Worm (Caenorhabditis elegans): Measurements from ENCODE around the gene C39H7.4.

Gene C39H7.4

DNA sequence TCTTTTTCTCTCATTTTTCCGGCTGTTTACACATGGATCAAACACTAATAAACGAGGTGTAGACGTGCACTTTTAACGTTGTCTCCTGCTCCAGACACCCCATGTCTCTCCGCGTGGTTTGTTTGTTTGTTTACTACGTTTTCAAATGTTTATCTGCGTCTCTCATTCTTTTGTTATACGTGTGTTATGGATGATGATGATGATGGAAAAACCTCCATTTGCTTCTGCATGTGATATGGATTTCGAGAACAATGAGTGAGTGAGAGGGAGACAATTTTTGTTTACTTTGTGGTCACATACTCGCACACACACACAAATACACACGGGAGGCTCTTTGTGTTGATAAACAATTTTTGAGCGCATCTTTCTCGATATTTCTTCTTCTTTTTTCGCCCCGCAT lies 9.9 kb downstream of the C39H7.4 start (continued):
- peak; percentile 62 for TF ChIP-seq K12H6.12 (tag; optimal IDR thresholded peaks at IDR 0.05)
- peak; percentile 25; the same call in 1 of the 2 replicates for TF ChIP-seq dox-1 (GFP tag; IDR thresholded peaks at IDR 0.05)
- peak; percentile 46 for TF ChIP-seq pha-4 (tag; optimal IDR thresholded peaks at IDR 0.05)

DNA sequence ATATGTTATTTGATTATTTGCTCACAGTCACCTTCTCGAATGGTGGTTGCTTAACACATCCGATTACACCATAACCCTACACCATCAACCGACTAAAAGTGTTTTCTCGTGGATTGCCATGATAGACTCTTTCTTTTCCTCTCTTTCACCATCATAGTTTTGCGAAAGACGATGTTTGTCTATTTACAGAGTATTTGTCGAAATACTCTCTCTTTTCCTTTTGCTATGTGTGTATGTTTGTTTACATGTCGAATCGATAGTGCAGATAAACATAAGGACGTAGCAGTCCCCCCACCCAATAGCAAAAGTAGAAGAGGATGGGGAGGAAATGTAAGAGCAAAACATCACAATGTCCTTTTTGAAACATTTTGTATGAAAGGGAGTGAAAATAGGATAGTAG lies 11.1 kb downstream of the C39H7.4 start:
- TF ChIP-seq mes-4 (tag; optimal IDR thresholded peaks at IDR 0.05) = no peak
- TF ChIP-seq cebp-1 (GFP tag; IDR thresholded peaks at IDR 0.05) = 0 out of 2 replicates have a peak, but pooled peaks have one; percentile 18
- peak; percentile 34 for TF ChIP-seq cebp-1 (tag; optimal IDR thresholded peaks at IDR 0.05)

DNA sequence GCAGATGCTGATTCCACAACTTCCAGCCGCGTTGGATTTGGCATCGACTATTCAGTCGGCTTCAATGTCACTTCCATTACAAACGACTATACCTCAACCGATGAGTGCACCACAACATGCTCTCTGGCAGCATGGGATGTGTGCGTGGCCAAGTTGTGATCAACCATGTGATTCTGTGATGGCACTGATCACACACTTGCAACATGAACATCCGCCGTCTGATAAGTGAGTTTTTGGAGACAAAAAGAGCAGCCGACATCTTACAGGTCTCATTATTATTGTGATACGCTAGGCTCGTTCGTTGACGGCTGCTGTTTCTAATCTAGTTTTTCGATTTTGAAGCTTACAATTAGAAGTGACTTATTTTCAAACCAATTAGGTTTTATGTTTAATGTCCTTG lies 12.0 kb downstream of the C39H7.4 start:
- TF ChIP-seq attf-3 (GFP tag; conservative IDR thresholded peaks at IDR 0.05) (no peak), ets-4 (GFP tag; optimal IDR thresholded peaks at IDR 0.05) (no peak), F33H1.4 (GFP tag; IDR thresholded peaks at IDR 0.05) (no peak), ztf-26 (tag; optimal IDR thresholded peaks at IDR 0.05) (no peak), C17E4.6 (GFP tag; IDR thresholded peaks at IDR 0.05) (no peak), F10E7.11 (tag; optimal IDR thresholded peaks at IDR 0.05) (no peak), snpc-3.4 (tag; optimal IDR thresholded peaks at IDR 0.05) (no peak), snpc-4 (GFP tag; optimal IDR thresholded peaks at IDR 0.05) (no peak), snpc-4 (tag; optimal IDR thresholded peaks at IDR 0.05) (peak in 1 of 4 experiments; percentile 68)

DNA sequence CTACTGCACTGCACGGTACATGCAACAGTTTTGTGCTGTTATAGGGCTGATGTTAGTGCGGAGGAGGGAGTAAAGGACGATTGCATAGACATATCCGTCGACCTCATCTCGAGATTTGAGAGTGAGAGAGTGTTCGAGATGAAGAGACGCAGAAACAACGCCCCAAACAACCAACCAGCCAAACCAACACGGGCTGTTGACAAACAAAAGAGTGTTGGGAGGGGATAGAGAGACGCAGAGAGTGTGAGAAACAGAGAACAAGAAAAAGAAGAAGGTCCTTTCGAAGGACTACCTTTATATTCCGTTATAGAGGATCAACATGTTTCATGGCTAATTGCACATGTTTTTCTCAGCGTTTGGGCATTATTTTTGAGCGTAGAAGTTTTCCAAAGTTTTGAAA lies 14.1 kb downstream of the C39H7.4 start:
- no peak for TF ChIP-seq snpc-4 (GFP tag; optimal IDR thresholded peaks at IDR 0.05)
- peak in 1 of 4 experiments; percentile 23 for TF ChIP-seq snpc-4 (tag; optimal IDR thresholded peaks at IDR 0.05)
- peak; percentile 36; the same call in 1 of the 2 replicates for TF ChIP-seq nfyb-1 (GFP tag; IDR thresholded peaks at IDR 0.05)
- no peak for TF ChIP-seq zim-3 (tag; optimal IDR thresholded peaks at IDR 0.05)
- 0 out of 2 replicates have a peak, but pooled peaks have one; percentile 21 for TF ChIP-seq dox-1 (GFP tag; IDR thresholded peaks at IDR 0.05)
- peak; percentile 14 for TF ChIP-seq attf-5 (GFP tag; optimal IDR thresholded peaks at IDR 0.05)
- TF ChIP-seq K12H6.12 (tag; optimal IDR thresholded peaks at IDR 0.05) = peak; percentile 45
- TF ChIP-seq hmg-1.2 (GFP tag; IDR thresholded peaks at IDR 0.05) = peak; percentile 87
- TF ChIP-seq hlh-12 (tag; optimal IDR thresholded peaks at IDR 0.05) = no peak
- TF ChIP-seq zfh-2 (GFP tag; conservative IDR thresholded peaks at IDR 0.05) = 0 out of 2 replicates have a peak, but pooled peaks have one; percentile 28
- no peak for TF ChIP-seq lag-1 (GFP tag; IDR thresholded peaks at IDR 0.05)
- no peak for TF ChIP-seq ekl-4 (GFP tag; IDR thresholded peaks at IDR 0.05)
- 0 out of 2 replicates have a peak, but pooled peaks have one; percentile 51 for TF ChIP-seq lin-26 (GFP tag; IDR thresholded peaks at IDR 0.05)
- TF ChIP-seq cebp-1 (GFP tag; IDR thresholded peaks at IDR 0.05) = 0 out of 2 replicates have a peak, but pooled peaks have one; percentile 21
- peak; percentile 39 for TF ChIP-seq cebp-1 (tag; optimal IDR thresholded peaks at IDR 0.05)
- no peak for TF ChIP-seq lsy-27 (tag; optimal IDR thresholded peaks at IDR 0.05; ENCODE audit: borderline replicate concordance, insufficient read depth)

DNA sequence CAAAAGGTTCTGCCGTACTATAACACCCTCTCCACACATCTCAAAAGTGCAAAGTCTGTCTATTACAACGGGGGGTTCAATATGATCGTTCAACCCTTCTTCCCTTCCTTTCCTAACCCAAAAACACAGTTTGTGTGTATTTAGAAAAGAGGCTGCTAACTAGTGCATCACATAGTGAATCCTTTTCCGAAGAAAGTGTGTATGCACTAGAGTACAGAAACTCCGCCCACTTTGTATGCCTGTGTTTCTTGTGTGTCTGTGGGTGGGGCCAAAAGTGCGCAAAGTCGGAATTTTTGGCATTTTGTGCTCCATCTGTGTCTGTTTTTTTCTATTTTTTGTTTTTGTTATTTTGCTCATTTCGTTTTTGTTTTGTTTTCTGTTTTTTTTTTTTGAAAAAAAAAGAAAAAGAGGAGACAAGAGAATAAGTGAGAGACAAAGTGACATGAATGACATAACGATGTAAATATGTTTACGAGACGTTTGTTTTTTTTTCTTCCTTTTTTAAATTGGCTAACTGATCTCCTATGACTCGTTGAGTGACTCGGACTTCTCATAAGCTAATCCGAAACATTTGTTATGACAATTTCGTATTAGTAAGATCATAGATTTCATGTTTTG lies 15.8 kb downstream of the C39H7.4 start:
- TF ChIP-seq K12H6.12 (tag; optimal IDR thresholded peaks at IDR 0.05) = peak; percentile 34
- TF ChIP-seq mxl-1 (tag; optimal IDR thresholded peaks at IDR 0.05) = no peak

DNA sequence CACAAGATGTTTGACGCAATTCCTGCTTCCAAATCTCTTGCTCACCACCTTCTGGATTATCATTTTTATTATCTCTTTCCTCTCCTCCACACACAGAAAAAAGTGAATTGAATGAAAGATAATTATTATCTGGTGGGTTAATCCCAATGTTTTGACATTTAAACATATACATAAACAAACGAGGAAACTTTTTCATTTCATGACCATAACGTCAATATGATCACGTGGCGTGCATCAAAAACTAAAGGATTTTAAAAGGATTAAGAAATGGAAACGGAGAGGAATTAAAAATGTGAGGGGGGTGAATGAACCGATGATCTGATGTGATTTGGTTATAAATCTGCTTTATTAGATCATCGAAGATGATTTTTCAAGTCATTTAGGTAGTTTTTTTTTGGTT lies 18.8 kb downstream of the C39H7.4 start:
- TF ChIP-seq mes-4 (tag; optimal IDR thresholded peaks at IDR 0.05) (no peak), ztf-26 (tag; optimal IDR thresholded peaks at IDR 0.05) (no peak), sea-2 (GFP tag; IDR thresholded peaks at IDR 0.05) (no peak), rec-8 (tag; optimal IDR thresholded peaks at IDR 0.05) (no peak), snpc-1.3 (tag; optimal IDR thresholded peaks at IDR 0.05; ENCODE audit: insufficient read depth) (no peak), F37B4.10 (GFP tag; IDR thresholded peaks at IDR 0.05) (no peak), madf-10 (tag; optimal IDR thresholded peaks at IDR 0.05) (no peak), ets-4 (GFP tag; optimal IDR thresholded peaks at IDR 0.05) (no peak), K12H6.12 (tag; optimal IDR thresholded peaks at IDR 0.05) (no peak), mxl-1 (tag; optimal IDR thresholded peaks at IDR 0.05) (no peak), cebp-2 (GFP tag; IDR thresholded peaks at IDR 0.05) (no peak), ztf-6 (GFP tag; IDR thresholded peaks at IDR 0.05) (no peak), mcd-1 (GFP tag; IDR thresholded peaks at IDR 0.05) (no peak), attf-3 (GFP tag; conservative IDR thresholded peaks at IDR 0.05) (no peak)

All from whole organism, young adult.